Worm (Caenorhabditis elegans) whole organism, young adult: Measurements from ENCODE around the gene tcl-2.

Experiments
- ceh-27 ChIP-seq: fragments of 200-800 bp; sonication (Bioruptor generic); optimal IDR thresholded peaks from 2 replicates; lab custom pipeline; 2018; ENCODE audit warnings: mild to moderate bottlenecking, missing genetic modification characterization, moderate library complexity, missing compliant biosample characterization
- nfya-1 ChIP-seq: sonication (generic microtip); optimal IDR thresholded peaks from 2 replicates; lab custom pipeline; 2017; ENCODE audit warnings: antibody characterized with exemption, missing compliant biosample characterization, missing genetic modification characterization, borderline replicate concordance; ENCODE audit not compliant: insufficient read depth

ce11 chrIV:133968-134367 lies 44.9 kb upstream of the tcl-2 start:
- TF ChIP-seq ceh-27 (GFP tag; lab: Kevin White, UChicago) (no peak), nfya-1 (tag; lab: Kevin White, UChicago) (no peak)
